Fruit fly (Drosophila melanogaster): ENCODE measurements around the gene CG7600.
A peak's percentile ranks its signal among the peaks of the same experiment; 100 is the strongest.

CG7600 gene

DNA sequence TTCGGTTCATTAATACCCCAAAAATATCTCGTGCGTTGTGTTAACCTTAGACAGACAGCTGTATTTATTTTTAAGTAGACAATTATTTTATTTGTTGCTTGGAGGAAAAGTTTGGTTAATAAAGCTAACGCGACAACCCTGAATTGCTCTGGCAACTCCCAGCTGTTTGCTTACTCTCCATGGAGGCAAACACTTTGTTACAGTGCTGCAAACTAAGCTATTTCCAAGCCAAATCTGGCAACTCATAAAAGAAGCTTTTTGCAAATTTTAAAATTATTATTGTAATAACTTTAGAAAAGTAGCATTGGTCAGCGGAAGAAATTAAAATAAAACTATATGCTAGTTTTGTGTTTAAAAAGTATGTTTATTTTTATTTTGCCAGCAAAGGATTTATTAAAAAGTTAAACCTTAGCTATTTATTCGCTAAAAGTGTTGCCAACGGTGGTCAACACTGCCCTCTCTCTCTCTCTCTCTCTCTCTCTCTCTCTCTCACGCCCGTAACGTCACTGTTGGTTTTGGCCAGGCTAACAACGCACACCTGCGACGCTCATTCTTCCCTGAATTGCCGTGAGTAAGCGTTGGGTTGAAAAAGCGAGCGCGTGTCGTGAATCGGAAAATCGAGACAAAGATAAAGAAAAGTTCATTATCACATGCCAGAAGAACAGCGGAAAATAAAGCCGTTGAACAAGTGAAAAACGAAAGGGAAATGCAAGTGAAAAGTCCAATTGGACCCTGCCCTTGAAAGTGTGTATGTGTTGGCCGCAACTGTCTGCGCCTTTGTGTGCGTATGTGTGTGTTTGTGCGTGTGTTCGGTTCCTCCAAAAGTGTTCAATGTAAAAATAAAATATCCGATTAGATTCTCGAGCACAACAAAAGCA is 4.9 kb downstream of the CG7600 start (continued):
- TF ChIP-seq ac (GFP tag; optimal IDR thresholded peaks at IDR 0.05) = no peak
- peak; percentile 97 for TF ChIP-seq Rfx (GFP tag; IDR thresholded peaks at IDR 0.05)
- no peak for TF ChIP-seq CG7745 (tag; optimal IDR thresholded peaks at IDR 0.05)
- TF ChIP-seq CG7357 (GFP tag; IDR thresholded peaks at IDR 0.05) = peak; percentile 84
- peak; percentile 2 for TF ChIP-seq CG30020 (tag; optimal IDR thresholded peaks at IDR 0.05)
- peak; percentile 85 for TF ChIP-seq onecut (GFP tag; IDR thresholded peaks at IDR 0.05)
- no peak for TF ChIP-seq HLH4C (GFP tag; IDR thresholded peaks at IDR 0.05; ENCODE audit: partially characterized antibody)
- TF ChIP-seq Myb (GFP tag; optimal IDR thresholded peaks at IDR 0.05) = peak; percentile 70
- TF ChIP-seq Ets65A (GFP tag) = peak; percentile 97
- no peak for TF ChIP-seq Dfd (GFP tag; optimal IDR thresholded peaks at IDR 0.05)
- TF ChIP-seq dan (GFP tag; IDR thresholded peaks at IDR 0.05) = no peak; the same call in 1 of the 2 replicates
- peak; percentile 94 for TF ChIP-seq slbo (GFP tag; IDR thresholded peaks at IDR 0.05)
- TF ChIP-seq bowl (GFP tag; IDR thresholded peaks at IDR 0.05) = peak; percentile 82
- peak; percentile 87 for TF ChIP-seq CG3847 (GFP tag; IDR thresholded peaks at IDR 0.05)
- peak; percentile 58 for TF ChIP-seq CG9876 (GFP tag; optimal IDR thresholded peaks at IDR 0.05)
- peak; percentile 94 for TF ChIP-seq stc (GFP tag; IDR thresholded peaks at IDR 0.05)
- peak; percentile 82 for TF ChIP-seq CG4424 (GFP tag; optimal IDR thresholded peaks at IDR 0.05)
- peak; percentile 84 for TF ChIP-seq CrebB (tag; optimal IDR thresholded peaks at IDR 0.05)
- no peak for TF ChIP-seq CG12299 (tag; optimal IDR thresholded peaks at IDR 0.05)
- peak; percentile 62 for TF ChIP-seq zen (tag; optimal IDR thresholded peaks at IDR 0.05)
- peak; percentile 63 for TF ChIP-seq Hmx (GFP tag; optimal IDR thresholded peaks at IDR 0.05)
- peak; percentile 59 for TF ChIP-seq exex (tag; optimal IDR thresholded peaks at IDR 0.05)
- TF ChIP-seq gt (GFP tag; IDR thresholded peaks at IDR 0.05) = peak; percentile 29; the same call in 1 of the 2 replicates
- TF ChIP-seq shn (GFP tag; optimal IDR thresholded peaks at IDR 0.05) = peak; percentile 79
- peak; percentile 62 for TF ChIP-seq Ets97D (GFP tag; optimal IDR thresholded peaks at IDR 0.05)
- peak; percentile 79 for TF ChIP-seq kni (GFP tag; optimal IDR thresholded peaks at IDR 0.05)
- TF ChIP-seq fd3F (GFP tag; optimal IDR thresholded peaks at IDR 0.05) = peak; percentile 76
- 0 out of 2 replicates have a peak, but pooled peaks have one; percentile 34 for TF ChIP-seq nerfin-2 (GFP tag; IDR thresholded peaks at IDR 0.05; ENCODE audit: partially characterized antibody)
- 0 out of 2 replicates have a peak, but pooled peaks have one; percentile 4 for TF ChIP-seq CG42726 (GFP tag; IDR thresholded peaks at IDR 0.05; ENCODE audit: partially characterized antibody)
- TF ChIP-seq CG6854 (GFP tag; optimal IDR thresholded peaks at IDR 0.05) = peak; percentile 86
- peak; percentile 96 for TF ChIP-seq CG18599 (GFP tag; optimal IDR thresholded peaks at IDR 0.05)
- TF ChIP-seq CG6654 (GFP tag; optimal IDR thresholded peaks at IDR 0.05) = peak; percentile 56
- peak; percentile 1 for TF ChIP-seq sqz (GFP tag; optimal IDR thresholded peaks at IDR 0.05)
- TF ChIP-seq CG12942 (GFP tag; optimal IDR thresholded peaks at IDR 0.05) = peak; percentile 85
- TF ChIP-seq CG6689 (GFP tag; IDR thresholded peaks at IDR 0.05) = peak; percentile 94
- TF ChIP-seq ttk (GFP tag; IDR thresholded peaks at IDR 0.05) = peak; percentile 92
- peak; percentile 72 for TF ChIP-seq Six4 (GFP tag; optimal IDR thresholded peaks at IDR 0.05)
- peak; percentile 52 for TF ChIP-seq CG6683 (GFP tag; optimal IDR thresholded peaks at IDR 0.05)
- peak; percentile 39 for TF ChIP-seq CTCF (GFP tag; optimal IDR thresholded peaks at IDR 0.05)
- TF ChIP-seq CG3281 (GFP tag; optimal IDR thresholded peaks at IDR 0.05) = peak; percentile 90
- TF ChIP-seq CG12659 (GFP tag; optimal IDR thresholded peaks at IDR 0.05) = peak; percentile 89
- peak; percentile 83 for TF ChIP-seq klu (GFP tag; IDR thresholded peaks at IDR 0.05)
- peak; percentile 92 for TF ChIP-seq CG14014 (GFP tag; IDR thresholded peaks at IDR 0.05)
- peak; percentile 74 for TF ChIP-seq CG16815 (GFP tag; optimal IDR thresholded peaks at IDR 0.05)
- peak; percentile 94 for TF ChIP-seq wdn (GFP tag; IDR thresholded peaks at IDR 0.05)
- TF ChIP-seq CG17328 (GFP tag; IDR thresholded peaks at IDR 0.05) = peak; percentile 93
- TF ChIP-seq CG16779 (GFP tag; IDR thresholded peaks at IDR 0.05) = peak; percentile 92
- TF ChIP-seq TFAM (GFP tag; optimal IDR thresholded peaks at IDR 0.05) = peak; percentile 52
- TF ChIP-seq CG9437 (GFP tag; optimal IDR thresholded peaks at IDR 0.05) = peak; percentile 71
- peak; percentile 75 for TF ChIP-seq ash1 (GFP tag; optimal IDR thresholded peaks at IDR 0.05)
